Worm (Caenorhabditis elegans): ENCODE results near the gene unc-2.

DNA sequence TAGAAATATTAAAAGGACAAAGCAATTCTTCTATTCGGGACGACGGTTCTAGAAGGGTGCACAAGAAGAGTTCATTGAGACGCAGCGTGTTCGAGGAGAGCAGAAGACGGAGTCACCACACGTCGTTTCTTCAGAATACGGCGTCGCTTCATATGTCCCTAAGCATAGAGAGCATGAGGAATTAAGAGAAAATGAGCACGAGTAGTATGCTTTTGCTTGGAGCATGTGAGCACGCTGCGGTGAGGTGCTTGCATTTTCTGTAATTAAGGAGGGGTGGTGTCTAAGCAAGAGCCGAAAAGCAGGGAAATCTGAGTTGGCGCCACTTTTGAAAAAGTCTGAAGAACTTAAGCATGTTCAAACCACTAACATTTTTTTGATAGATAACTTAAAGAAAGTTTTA is 44.1 kb upstream of the unc-2 start, which contains the start of gene C14A11.5:
- no peak for TF ChIP-seq lsy-2 (tag; optimal IDR thresholded peaks at IDR 0.05)
- TF ChIP-seq unc-39 (tag; optimal IDR thresholded peaks at IDR 0.05): no peak
- no peak for TF ChIP-seq mab-5 (tag; optimal IDR thresholded peaks at IDR 0.05)
- no peak for TF ChIP-seq nhr-237 (tag; optimal IDR thresholded peaks at IDR 0.05)
- TF ChIP-seq nhr-76 (tag; optimal IDR thresholded peaks at IDR 0.05): no peak
- no peak for TF ChIP-seq snpc-4 (tag; optimal IDR thresholded peaks at IDR 0.05)
- TF ChIP-seq pha-4 (tag; optimal IDR thresholded peaks at IDR 0.05): no peak
- TF ChIP-seq ztf-11 (tag; optimal IDR thresholded peaks at IDR 0.05): no peak
- TF ChIP-seq nhr-12 (tag; optimal IDR thresholded peaks at IDR 0.05): no peak
- TF ChIP-seq hlh-1 (tag; optimal IDR thresholded peaks at IDR 0.05): no peak
- no peak for TF ChIP-seq lin-32 (GFP tag; optimal IDR thresholded peaks at IDR 0.05)
- no peak for TF ChIP-seq unc-120 (tag; optimal IDR thresholded peaks at IDR 0.05; ENCODE audit: poor library complexity, severe bottlenecking)
